Worm (Caenorhabditis elegans): ENCODE data around the gene F09C6.11.

- TF ChIP-seq flt-1 (GFP tag; IDR thresholded peaks at IDR 0.05) (no peak), tbx-37 (GFP tag; conservative IDR thresholded peaks at IDR 0.05) (no peak), ama-1 (optimal IDR thresholded peaks at IDR 0.05) (no peak), hmbx-1 (tag; optimal IDR thresholded peaks at IDR 0.05) (no peak), tra-4 (tag; optimal IDR thresholded peaks at IDR 0.05) (no peak), sea-1 (GFP tag; conservative IDR thresholded peaks at IDR 0.05) (no peak), F13C5.2 (tag; optimal IDR thresholded peaks at IDR 0.05) (no peak), B0310.2 (tag; optimal IDR thresholded peaks at IDR 0.05) (no peak), ceh-36 (tag; optimal IDR thresholded peaks at IDR 0.05) (no peak), ceh-13 (GFP tag; optimal IDR thresholded peaks at IDR 0.05) (no peak), scrt-1 (GFP tag; IDR thresholded peaks at IDR 0.05) (no peak), pes-1 (GFP tag; IDR thresholded peaks at IDR 0.05) (no peak), hmg-4 (GFP tag; optimal IDR thresholded peaks at IDR 0.05) (no peak), tbx-11 (GFP tag; IDR thresholded peaks at IDR 0.05) (no peak)
Measured at ce11 chrV:16884744-16885143, 2.6 kb upstream of the F09C6.11 start, which contains the start of gene F09C6.13.
